Worm (Caenorhabditis elegans): ENCODE measurements around the gene F57A10.2.

F57A10.2 gene

DNA sequence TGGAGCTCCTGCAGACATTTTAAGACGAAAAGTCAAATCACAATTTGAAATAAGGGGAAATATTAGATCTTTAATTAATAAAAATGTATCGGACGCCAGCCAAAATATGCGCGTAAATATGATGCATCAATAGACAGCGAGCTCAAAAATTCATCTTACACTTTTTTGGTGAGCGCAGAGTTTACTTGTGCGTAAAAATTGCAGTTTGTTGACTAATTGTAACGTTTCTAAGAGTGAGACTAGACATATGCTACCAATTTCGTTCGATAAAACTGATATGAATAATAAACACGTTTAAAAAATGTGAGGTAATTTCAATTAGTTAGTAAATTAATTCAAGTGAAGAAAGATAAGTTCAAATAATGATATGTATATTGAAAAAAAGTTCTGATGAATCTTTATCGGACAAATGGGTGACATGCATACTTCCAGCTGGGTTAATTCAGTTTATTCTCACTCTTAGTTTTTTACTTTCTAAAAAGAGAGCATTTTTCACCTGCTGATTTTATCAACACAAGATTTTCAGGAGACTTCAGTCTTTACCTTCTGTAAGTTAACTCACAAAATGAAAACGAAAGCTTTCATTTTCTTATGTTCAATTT is 12.9 kb downstream of the F57A10.2 start, which contains the start of the genes nhr-285 and irld-52:
Gene nhr-285, minus strand, starts transcription at position 101 of the 602 bp plus-strand sequence.
Gene irld-52, plus strand, starts transcription at position 552 of the 602 bp plus-strand sequence.
- no peak for TF ChIP-seq hlh-15 (tag; optimal IDR thresholded peaks at IDR 0.05)
- no peak for TF ChIP-seq pat-9 (tag; optimal IDR thresholded peaks at IDR 0.05)
- TF ChIP-seq ceh-48 (tag; optimal IDR thresholded peaks at IDR 0.05), result no peak
- no peak for TF ChIP-seq ceh-2 (tag; optimal IDR thresholded peaks at IDR 0.05)
- TF ChIP-seq ceh-45 (GFP tag; IDR thresholded peaks at IDR 0.05), result no peak
- no peak for TF ChIP-seq ttx-3 (tag; optimal IDR thresholded peaks at IDR 0.05)
- TF ChIP-seq rnt-1 (tag; optimal IDR thresholded peaks at IDR 0.05), result no peak
- TF ChIP-seq T23F11.4 (GFP tag; optimal IDR thresholded peaks at IDR 0.05), result no peak
- TF ChIP-seq sdc-2 (tag; optimal IDR thresholded peaks at IDR 0.05), result no peak
- TF ChIP-seq Y22D7AL.16 (tag; optimal IDR thresholded peaks at IDR 0.05), result no peak
- TF ChIP-seq madf-2 (tag; optimal IDR thresholded peaks at IDR 0.05), result no peak
- no peak for TF ChIP-seq K09A11.1 (tag; optimal IDR thresholded peaks at IDR 0.05; ENCODE audit: insufficient read depth)
- TF ChIP-seq gmeb-2 (tag; optimal IDR thresholded peaks at IDR 0.05), result no peak
- TF ChIP-seq nhr-11 (tag; optimal IDR thresholded peaks at IDR 0.05), result no peak
- no peak for TF ChIP-seq lin-11 (tag; optimal IDR thresholded peaks at IDR 0.05)
- TF ChIP-seq fax-1 (tag; optimal IDR thresholded peaks at IDR 0.05), result no peak
- TF ChIP-seq pag-3 (tag; optimal IDR thresholded peaks at IDR 0.05; ENCODE audit: borderline replicate concordance), result no peak

DNA sequence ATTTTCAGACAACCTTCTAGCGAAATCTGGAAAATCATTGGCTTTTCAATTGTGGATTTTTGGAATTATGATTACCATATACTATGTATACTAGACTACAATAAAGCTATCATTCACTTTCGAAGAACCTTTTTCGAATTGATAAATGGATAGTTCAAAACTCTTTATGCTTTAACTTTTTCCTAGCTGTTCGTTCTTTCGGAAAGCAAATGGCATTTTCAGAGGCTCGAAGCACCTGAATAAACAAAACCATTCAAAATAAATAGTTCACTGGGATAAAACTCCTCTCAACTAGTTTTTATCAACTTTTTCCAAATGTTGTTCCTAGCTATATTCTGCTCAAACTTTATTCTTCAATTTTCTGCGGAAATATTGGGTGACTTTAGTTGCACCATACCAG is 14.7 kb downstream of the F57A10.2 start, which contains the start of gene T26E4.2:
Gene T26E4.2, plus strand, starts transcription at position 301 of the 400 bp plus-strand sequence.
- TF ChIP-seq C08G9.2 (tag; optimal IDR thresholded peaks at IDR 0.05) (no peak), ceh-14 (tag; optimal IDR thresholded peaks at IDR 0.05) (no peak), che-1 (tag; optimal IDR thresholded peaks at IDR 0.05) (no peak), T23F11.4 (GFP tag; optimal IDR thresholded peaks at IDR 0.05) (no peak), rnt-1 (tag; optimal IDR thresholded peaks at IDR 0.05) (no peak), unc-86 (tag; optimal IDR thresholded peaks at IDR 0.05) (no peak), pqm-1 (tag; optimal IDR thresholded peaks at IDR 0.05) (no peak), ceh-30 (tag; optimal IDR thresholded peaks at IDR 0.05) (no peak), ceh-24 (tag; optimal IDR thresholded peaks at IDR 0.05) (no peak), C38D4.7 (GFP tag; optimal IDR thresholded peaks at IDR 0.05) (no peak), pha-4 (tag; optimal IDR thresholded peaks at IDR 0.05) (no peak), gmeb-2 (tag; optimal IDR thresholded peaks at IDR 0.05) (no peak), ttx-3 (tag; optimal IDR thresholded peaks at IDR 0.05) (no peak), elt-4 (tag; optimal IDR thresholded peaks at IDR 0.05) (no peak), ceh-6 (GFP tag; optimal IDR thresholded peaks at IDR 0.05) (no peak), tbx-2 (tag; optimal IDR thresholded peaks at IDR 0.05) (no peak), tbx-7 (tag; optimal IDR thresholded peaks at IDR 0.05) (no peak), nhr-232 (tag; optimal IDR thresholded peaks at IDR 0.05) (no peak)

DNA sequence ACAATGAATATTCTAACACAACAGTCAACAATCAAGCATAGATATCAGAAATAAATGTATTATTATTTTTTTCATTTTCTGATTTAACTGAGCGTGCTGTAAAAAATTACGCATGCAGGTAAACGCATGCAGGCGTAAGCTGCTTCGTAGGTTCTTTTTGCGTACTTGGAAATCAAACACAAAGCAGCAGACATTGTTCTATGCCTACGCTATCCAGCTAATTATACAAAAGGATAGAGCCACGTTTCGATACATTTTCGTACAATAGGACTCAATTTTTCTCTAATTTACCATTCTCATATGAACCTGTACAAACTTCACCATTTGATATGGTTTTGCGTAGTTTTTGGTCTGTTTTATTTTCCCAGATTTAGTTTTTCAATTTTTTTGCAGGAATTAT is 16.1 kb downstream of the F57A10.2 start, which contains the start of gene T26E4.3:
Gene T26E4.3, plus strand, starts transcription at position 301 of the 400 bp plus-strand sequence.
- TF ChIP-seq hlh-13 (GFP tag; optimal IDR thresholded peaks at IDR 0.05) (no peak), rnt-1 (tag; optimal IDR thresholded peaks at IDR 0.05) (no peak), mec-3 (tag; optimal IDR thresholded peaks at IDR 0.05; ENCODE audit: borderline replicate concordance) (no peak), pha-4 (tag; optimal IDR thresholded peaks at IDR 0.05) (no peak), fax-1 (tag; optimal IDR thresholded peaks at IDR 0.05) (no peak), ceh-2 (tag; optimal IDR thresholded peaks at IDR 0.05) (no peak), unc-42 (tag; optimal IDR thresholded peaks at IDR 0.05) (no peak), nfya-1 (tag; optimal IDR thresholded peaks at IDR 0.05) (no peak), Y22D7AL.16 (tag; optimal IDR thresholded peaks at IDR 0.05) (no peak), sox-2 (GFP tag; IDR thresholded peaks at IDR 0.05) (no peak), ttx-3 (tag; optimal IDR thresholded peaks at IDR 0.05) (no peak)

DNA sequence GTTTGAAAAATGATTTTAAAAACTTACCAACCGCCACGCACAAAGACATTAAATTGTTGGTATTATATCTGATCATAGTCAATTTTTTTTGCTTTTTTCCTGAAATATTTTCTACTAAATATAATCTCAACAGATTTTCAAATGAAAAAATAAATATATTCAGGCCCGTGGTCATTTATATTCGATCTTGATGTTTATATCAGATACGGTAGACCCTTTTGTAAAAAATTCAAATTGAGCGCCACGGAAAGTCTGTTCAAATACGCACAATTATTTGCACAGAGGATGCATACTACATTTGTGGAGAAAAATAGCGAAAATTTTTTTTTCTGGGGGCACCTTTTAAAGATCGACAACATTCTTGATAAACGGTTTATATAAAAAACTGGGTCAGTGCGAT is 26.0 kb downstream of the F57A10.2 start, which contains the start of gene T26E4.4:
Gene T26E4.4, minus strand, starts transcription at position 101 of the 400 bp plus-strand sequence.
- TF ChIP-seq lim-6 (tag; optimal IDR thresholded peaks at IDR 0.05) (no peak), lin-11 (tag; optimal IDR thresholded peaks at IDR 0.05) (no peak), ahr-1 (tag; optimal IDR thresholded peaks at IDR 0.05) (no peak), pha-2 (tag; optimal IDR thresholded peaks at IDR 0.05) (no peak), T23F11.4 (GFP tag; optimal IDR thresholded peaks at IDR 0.05) (no peak), madf-2 (tag; optimal IDR thresholded peaks at IDR 0.05) (no peak), C38D4.7 (GFP tag; optimal IDR thresholded peaks at IDR 0.05) (no peak), pag-3 (tag; optimal IDR thresholded peaks at IDR 0.05; ENCODE audit: borderline replicate concordance) (no peak), gmeb-2 (tag; optimal IDR thresholded peaks at IDR 0.05) (no peak), pqm-1 (tag; optimal IDR thresholded peaks at IDR 0.05) (no peak), unc-42 (tag; optimal IDR thresholded peaks at IDR 0.05) (no peak), fkh-10 (GFP tag; optimal IDR thresholded peaks at IDR 0.05) (no peak), Y22D7AL.16 (tag; optimal IDR thresholded peaks at IDR 0.05) (no peak)
